Fruit fly (Drosophila melanogaster): ENCODE measurements around the gene CG5746.

Gene CG5746

DNA sequence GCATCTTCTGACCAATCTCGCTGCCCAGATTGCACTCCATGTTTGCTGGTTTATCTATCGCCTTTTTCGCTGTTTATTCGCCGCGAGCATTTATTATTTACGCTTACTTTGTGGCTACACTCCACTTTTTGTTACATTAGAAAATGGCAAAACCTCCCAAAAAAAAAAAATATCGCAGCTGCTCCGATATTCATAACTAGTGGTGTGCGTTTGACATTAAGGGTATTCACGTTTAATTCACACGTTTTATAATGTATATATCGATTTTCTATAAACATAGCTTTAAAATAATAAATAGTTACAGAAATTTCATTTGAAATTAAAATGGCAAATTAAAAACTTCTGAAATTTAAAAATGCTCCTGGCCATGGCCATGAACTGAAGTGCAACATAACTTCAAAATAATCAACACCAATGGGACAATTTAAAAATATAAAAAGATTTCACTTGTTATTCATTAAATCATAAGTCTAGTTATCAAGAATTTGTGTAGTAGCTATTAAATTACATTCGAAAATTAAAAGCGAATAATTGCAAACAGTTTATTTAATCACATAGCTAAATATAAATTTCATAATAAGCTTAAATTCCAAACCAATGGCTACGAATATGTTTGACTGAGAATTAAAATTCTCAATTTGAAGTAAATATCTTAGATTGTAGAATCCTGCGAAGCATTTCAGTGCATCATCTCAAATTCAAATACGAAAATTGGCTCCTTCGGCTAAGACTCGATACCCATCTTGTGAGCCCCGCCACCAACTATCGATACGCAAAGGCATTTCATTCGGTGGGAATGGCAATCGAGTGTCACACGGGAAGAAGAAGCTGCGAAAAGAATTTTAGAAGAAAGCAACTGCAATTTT is 30.1 kb downstream of the CG5746 start, which contains the start of the genes Nab2 and BRWD3:
Gene Nab2 (minus strand): TSS at position 203 of the 866 bp plus-strand sequence.
Gene BRWD3 (plus strand): TSS at position 784 of the 866 bp plus-strand sequence.
- TF ChIP-seq CG6272 (GFP tag; IDR thresholded peaks at IDR 0.05) (0 out of 2 replicates have a peak, but pooled peaks have one; percentile 6), CG3065 (GFP tag; optimal IDR thresholded peaks at IDR 0.05) (no peak), Nf-YA (GFP tag; IDR thresholded peaks at IDR 0.05) (no peak), Asciz (GFP tag; optimal IDR thresholded peaks at IDR 0.05) (no peak), Trl (optimal IDR thresholded peaks at IDR 0.05) (no peak), Trl (GFP tag; optimal IDR thresholded peaks at IDR 0.05) (peak; percentile 27), lilli (GFP tag; optimal IDR thresholded peaks at IDR 0.05) (no peak), ham (GFP tag; IDR thresholded peaks at IDR 0.05) (no peak), CG12744 (GFP tag; optimal IDR thresholded peaks at IDR 0.05) (peak; percentile 7), CG34376 (GFP tag; optimal IDR thresholded peaks at IDR 0.05) (no peak), CG11695 (GFP tag; IDR thresholded peaks at IDR 0.05) (no peak), CG17328 (GFP tag; IDR thresholded peaks at IDR 0.05) (peak; percentile 49; the same call in 1 of the 2 replicates), CrebB (tag; optimal IDR thresholded peaks at IDR 0.05) (no peak), Awh (GFP tag; IDR thresholded peaks at IDR 0.05) (no peak), wdn (GFP tag; IDR thresholded peaks at IDR 0.05) (no peak), cg (GFP tag; optimal IDR thresholded peaks at IDR 0.05) (no peak), nmo (GFP tag; optimal IDR thresholded peaks at IDR 0.05) (peak; percentile 70), CG11560 (tag; IDR thresholded peaks at IDR 0.05) (peak; percentile 57; the same call in 2 of the 3 replicates), fd64A (GFP tag; optimal IDR thresholded peaks at IDR 0.05) (no peak), NC2α (GFP tag; optimal IDR thresholded peaks at IDR 0.05) (no peak), croc (GFP tag; conservative IDR thresholded peaks at IDR 0.05) (no peak), CG10209 (GFP tag; optimal IDR thresholded peaks at IDR 0.05) (no peak), CG14014 (GFP tag; IDR thresholded peaks at IDR 0.05) (peak; percentile 51; the same call in 1 of the 2 replicates), p53 (GFP tag; optimal IDR thresholded peaks at IDR 0.05) (no peak), slou (GFP tag; optimal IDR thresholded peaks at IDR 0.05) (no peak), Sox102F (GFP tag; optimal IDR thresholded peaks at IDR 0.05) (no peak), gro (GFP tag; optimal IDR thresholded peaks at IDR 0.05) (no peak), CG1024 (GFP tag; IDR thresholded peaks at IDR 0.05) (0 out of 2 replicates have a peak, but pooled peaks have one; percentile 32), br (optimal IDR thresholded peaks at IDR 0.05) (no peak), Hr78 (GFP tag; optimal IDR thresholded peaks at IDR 0.05) (no peak), CG4707 (GFP tag; optimal IDR thresholded peaks at IDR 0.05) (no peak), CG7271 (tag; optimal IDR thresholded peaks at IDR 0.05) (no peak), nom (GFP tag; optimal IDR thresholded peaks at IDR 0.05) (no peak), z (GFP tag; IDR thresholded peaks at IDR 0.05) (no peak), jumu (GFP tag; optimal IDR thresholded peaks at IDR 0.05) (no peak), pita (GFP tag; optimal IDR thresholded peaks at IDR 0.05) (no peak), gsb (GFP tag; IDR thresholded peaks at IDR 0.05) (no peak), CG10321 (GFP tag; IDR thresholded peaks at IDR 0.05) (no peak), CG17186 (GFP tag; optimal IDR thresholded peaks at IDR 0.05) (no peak), Nf-YC (tag; optimal IDR thresholded peaks at IDR 0.05) (no peak), CG15479 (GFP tag; optimal IDR thresholded peaks at IDR 0.05) (no peak), mld (GFP tag; IDR thresholded peaks at IDR 0.05; ENCODE audit: partially characterized antibody) (peak; percentile 60; the same call in 1 of the 3 replicates), Hr3 (GFP tag; optimal IDR thresholded peaks at IDR 0.05) (peak; percentile 43), C15 (GFP tag; IDR thresholded peaks at IDR 0.05) (no peak), Meics (GFP tag; optimal IDR thresholded peaks at IDR 0.05) (no peak), CHES-1-like (GFP tag; optimal IDR thresholded peaks at IDR 0.05) (no peak), Kr (GFP tag; optimal IDR thresholded peaks at IDR 0.05) (no peak), CG9215 (GFP tag; IDR thresholded peaks at IDR 0.05) (no peak; the same call in 1 of the 2 replicates), nerfin-1 (tag; optimal IDR thresholded peaks at IDR 0.05) (no peak), sim (GFP tag; IDR thresholded peaks at IDR 0.05) (no peak)
